Worm (Caenorhabditis elegans) whole organism, late embryonic: ENCODE measurements around the gene C28D4.18.

Experiments
- ama-1 ChIP-seq: fragments of 150-350 bp; optimal IDR thresholded peaks from 2 replicates; lab custom pipeline; 2014
- ceh-9 ChIP-seq: sonication (generic microtip); optimal IDR thresholded peaks from 2 replicates; lab custom pipeline; 2016; ENCODE audit warnings: mild to moderate bottlenecking, missing genetic modification characterization, inconsistent platforms, missing compliant biosample characterization
- eyg-1 ChIP-seq: sonication (generic microtip); optimal IDR thresholded peaks from 2 replicates; lab custom pipeline; 2016; ENCODE audit warnings: missing genotype, missing genetic modification characterization, missing compliant biosample characterization
- nfya-1 ChIP-seq: sonication (generic microtip); optimal IDR thresholded peaks from 2 replicates; lab custom pipeline; 2017; ENCODE audit warnings: missing genetic modification characterization, mild to moderate bottlenecking, missing compliant biosample characterization, antibody characterized with exemption, moderate library complexity
- pag-3 ChIP-seq: sonication (generic microtip); optimal IDR thresholded peaks from 2 replicates; lab custom pipeline; 2016; ENCODE audit warnings: missing compliant biosample characterization, missing genetic modification characterization, borderline replicate concordance
- pros-1 ChIP-seq: fragments of 150-350 bp; optimal IDR thresholded peaks from 2 replicates; lab custom pipeline; 2014; ENCODE audit warnings: missing biosample characterization, missing genetic modification reagents, missing genetic modification characterization

DNA sequence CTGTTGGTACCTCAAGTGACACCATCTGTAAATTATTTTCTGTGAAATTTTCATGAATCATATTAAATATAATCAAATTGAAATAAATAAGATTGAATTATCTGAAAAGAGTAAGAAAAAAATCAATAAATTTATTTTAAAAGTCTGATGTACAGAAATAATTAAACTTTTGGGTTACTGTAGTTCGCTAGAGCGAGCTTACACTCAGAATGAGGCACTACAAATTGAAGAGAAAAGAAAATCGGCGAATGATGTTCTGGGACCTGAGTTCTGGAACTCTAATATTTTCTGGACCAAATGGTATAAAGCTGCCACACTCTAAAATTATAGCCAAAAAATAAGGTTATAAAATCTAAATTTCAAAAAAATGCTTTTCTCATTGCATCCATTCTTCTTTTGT is 8.8 kb downstream of the C28D4.18 start:
- TF ChIP-seq ama-1 (lab: Kevin White, UChicago) (no peak), nfya-1 (tag; lab: Kevin White, UChicago) (no peak), pros-1 (tag; lab: Kevin White, UChicago) (no peak), ceh-9 (no peak), pag-3 (tag; lab: Kevin White, UChicago) (no peak), eyg-1 (tag; lab: Kevin White, UChicago) (no peak)
